Fruit fly (Drosophila melanogaster): Measurements from ENCODE around the gene Mpv17.
A peak's percentile ranks its signal among the peaks of the same experiment; 100 is the strongest.

The Mpv17 gene

dm6 chr4:982791-983407 lies 46.3 kb downstream of the Mpv17 start (continued):
- TF ChIP-seq CG7372 (GFP tag; IDR thresholded peaks at IDR 0.05) (0 out of 2 replicates have a peak, but pooled peaks have one; percentile 17), cas (GFP tag; IDR thresholded peaks at IDR 0.05) (no peak), CG14014 (GFP tag; IDR thresholded peaks at IDR 0.05) (peak; percentile 62; the same call in 1 of the 2 replicates), PHDP (tag; optimal IDR thresholded peaks at IDR 0.05) (peak; percentile 77), psq (GFP tag; optimal IDR thresholded peaks at IDR 0.05) (peak; percentile 14), en (GFP tag; optimal IDR thresholded peaks at IDR 0.05) (peak; percentile 47), CG4404 (GFP tag; IDR thresholded peaks at IDR 0.05) (no peak), Spps (tag; optimal IDR thresholded peaks at IDR 0.05) (peak; percentile 72), Doc3 (GFP tag; IDR thresholded peaks at IDR 0.05; ENCODE audit: partially characterized antibody) (no peak), CG7745 (tag; optimal IDR thresholded peaks at IDR 0.05) (no peak), CG8478 (optimal IDR thresholded peaks at IDR 0.05) (no peak), CG12104 (GFP tag; optimal IDR thresholded peaks at IDR 0.05) (no peak), CG7271 (tag; optimal IDR thresholded peaks at IDR 0.05) (no peak), dati (GFP tag; IDR thresholded peaks at IDR 0.05) (no peak), tio (GFP tag; optimal IDR thresholded peaks at IDR 0.05) (peak; percentile 70), her (GFP tag; optimal IDR thresholded peaks at IDR 0.05) (peak; percentile 56), ewg (GFP tag; optimal IDR thresholded peaks at IDR 0.05) (peak; percentile 53), sqz (GFP tag; optimal IDR thresholded peaks at IDR 0.05) (no peak), az2 (GFP tag; optimal IDR thresholded peaks at IDR 0.05) (peak; percentile 79), CG6765 (GFP tag; optimal IDR thresholded peaks at IDR 0.05) (peak; percentile 19), CG13296 (GFP tag; optimal IDR thresholded peaks at IDR 0.05) (peak; percentile 62), D19B (GFP tag; optimal IDR thresholded peaks at IDR 0.05) (no peak), CG11560 (tag; IDR thresholded peaks at IDR 0.05) (no peak), slbo (GFP tag; IDR thresholded peaks at IDR 0.05) (no peak), CG8281 (tag; optimal IDR thresholded peaks at IDR 0.05) (peak; percentile 29), wdn (GFP tag; IDR thresholded peaks at IDR 0.05) (no peak), ken (GFP tag; IDR thresholded peaks at IDR 0.05) (no peak), CG9437 (GFP tag; optimal IDR thresholded peaks at IDR 0.05) (peak; percentile 62), CG13624 (GFP tag; optimal IDR thresholded peaks at IDR 0.05) (peak; percentile 66), Kr (GFP tag; optimal IDR thresholded peaks at IDR 0.05) (no peak), CTCF (GFP tag; optimal IDR thresholded peaks at IDR 0.05) (peak; percentile 36), corto (GFP tag; optimal IDR thresholded peaks at IDR 0.05) (no peak), ttk (GFP tag; IDR thresholded peaks at IDR 0.05) (no peak; the same call in 1 of the 2 replicates), Gug (GFP tag; IDR thresholded peaks at IDR 0.05) (peak; percentile 52; the same call in 2 of the 4 replicates), YL-1 (GFP tag; optimal IDR thresholded peaks at IDR 0.05) (no peak), tap (tag; optimal IDR thresholded peaks at IDR 0.05) (peak; percentile 71), aop (GFP tag; IDR thresholded peaks at IDR 0.05) (no peak), Neu2 (GFP tag; optimal IDR thresholded peaks at IDR 0.05; ENCODE audit: borderline replicate concordance) (no peak), CG43689 (GFP tag; IDR thresholded peaks at IDR 0.05) (no peak), fd96Cb (tag; optimal IDR thresholded peaks at IDR 0.05) (peak; percentile 71), Doc2 (GFP tag; IDR thresholded peaks at IDR 0.05) (no peak), Elba2 (GFP tag; optimal IDR thresholded peaks at IDR 0.05) (no peak), CG13894 (tag; optimal IDR thresholded peaks at IDR 0.05) (peak; percentile 38), h (optimal IDR thresholded peaks at IDR 0.05) (no peak), ci (GFP tag; IDR thresholded peaks at IDR 0.05) (no peak; the same call in 2 of the 3 replicates), Dip2 (GFP tag; IDR thresholded peaks at IDR 0.05) (no peak), org-1 (GFP tag; optimal IDR thresholded peaks at IDR 0.05) (peak; percentile 73), CG6813 (GFP tag; optimal IDR thresholded peaks at IDR 0.05) (peak; percentile 53), Mrtf (GFP tag; IDR thresholded peaks at IDR 0.05) (no peak), cg (GFP tag; optimal IDR thresholded peaks at IDR 0.05) (no peak), Camta (GFP tag; optimal IDR thresholded peaks at IDR 0.05) (peak; percentile 56), CG1647 (GFP tag; optimal IDR thresholded peaks at IDR 0.05) (peak; percentile 43)
